Worm (Caenorhabditis elegans) whole organism, L1 larva: ENCODE measurements around the gene cpt-3.

Experiments
- aha-1 ChIP-seq: fragments of 150-350 bp; optimal IDR thresholded peaks from 2 replicates; lab custom pipeline; 2014; ENCODE audit warnings: missing biosample characterization, missing genetic modification characterization
- ces-1 ChIP-seq: fragments of 150-350 bp; optimal IDR thresholded peaks from 2 replicates; lab custom pipeline; 2014; ENCODE audit warnings: missing biosample characterization, missing genetic modification reagents, missing genetic modification characterization
- fos-1 ChIP-seq: fragments of 150-350 bp; optimal IDR thresholded peaks from 2 replicates; lab custom pipeline; 2014; ENCODE audit warnings: missing biosample characterization, missing genetic modification characterization
- lin-13 ChIP-seq: fragments of 150-350 bp; optimal IDR thresholded peaks from 2 replicates; lab custom pipeline; 2014; ENCODE audit warnings: missing biosample characterization, missing genetic modification reagents, missing genetic modification characterization
- lsy-2 ChIP-seq, 2 experiments: fragments of 150-350 bp; optimal IDR thresholded peaks; 2 replicates each; lab custom pipeline; 2014; ENCODE audit warnings: missing biosample characterization in 2 of 2, missing genetic modification characterization in 2 of 2
- mdl-1 ChIP-seq, 2 experiments: fragments of 150-350 bp; optimal IDR thresholded peaks; 2 replicates each; lab custom pipeline; 2014 to 2017; ENCODE audit warnings: missing biosample characterization in 2 of 2, missing genetic modification characterization in 2 of 2, inconsistent platforms in 1 of 2
- nhr-237 ChIP-seq: fragments of 150-350 bp; optimal IDR thresholded peaks from 2 replicates; lab custom pipeline; 2014; ENCODE audit warnings: missing biosample characterization, missing genetic modification characterization
- nhr-47 ChIP-seq: sonication (generic microtip); optimal IDR thresholded peaks from 2 replicates; lab custom pipeline; 2016; ENCODE audit warnings: mild to moderate bottlenecking, missing genetic modification characterization, moderate library complexity, missing compliant biosample characterization
- nhr-76 ChIP-seq: sonication (generic microtip); optimal IDR thresholded peaks from 2 replicates; lab custom pipeline; 2017; ENCODE audit warnings: missing biosample characterization, missing genetic modification characterization
- unc-130 ChIP-seq: fragments of 150-350 bp; optimal IDR thresholded peaks from 2 replicates; lab custom pipeline; 2017; ENCODE audit warnings: missing biosample characterization, missing genetic modification characterization, inconsistent platforms
- unc-62 ChIP-seq: fragments of 150-350 bp; optimal IDR thresholded peaks from 2 replicates; lab custom pipeline; 2014; ENCODE audit warnings: missing biosample characterization, missing genetic modification reagents, missing genetic modification characterization
- ztf-4 ChIP-seq: fragments of 150-350 bp; optimal IDR thresholded peaks from 2 replicates; lab custom pipeline; 2014; ENCODE audit warnings: missing biosample characterization, missing genetic modification characterization

ce11 chrIII:2112009-2112408, 29.4 kb downstream of the cpt-3 start:
- no peak for TF ChIP-seq unc-62 (GFP tag; lab: Kevin White, UChicago)
- TF ChIP-seq lin-13: no peak
- no peak for TF ChIP-seq nhr-76 (tag; lab: Kevin White, UChicago)
- no peak for TF ChIP-seq mdl-1 (tag; optimal IDR thresholded peaks at IDR 0.05; lab: Kevin White, UChicago)
- TF ChIP-seq ztf-4: no peak
- TF ChIP-seq nhr-47 (tag; lab: Kevin White, UChicago): no peak
- no peak for TF ChIP-seq aha-1
- no peak for TF ChIP-seq unc-130 (tag; lab: Kevin White, UChicago)
- no peak for TF ChIP-seq fos-1 (tag; lab: Kevin White, UChicago)
- TF ChIP-seq lsy-2 (tag; optimal IDR thresholded peaks at IDR 0.05; lab: Kevin White, UChicago): no peak
- TF ChIP-seq ces-1: no peak
- no peak for TF ChIP-seq nhr-237 (tag; lab: Kevin White, UChicago)
